Worm (Caenorhabditis elegans) whole organism, young adult: ENCODE measurements around the gene mcat-1.

Experiments used
- D2030.7 ChIP-seq: fragments of 200-800 bp; sonication (Bioruptor generic); IDR thresholded peaks from 2 replicates; pipeline ENCODE4 v1.3.6; 2022; ENCODE audit warnings: missing genetic modification reagents, missing genetic modification characterization, missing compliant biosample characterization
- hmg-1.2 ChIP-seq: fragments of 200-800 bp; sonication (Bioruptor generic); IDR thresholded peaks from 2 replicates; pipeline ENCODE4 v1.3.6; 2022; ENCODE audit warnings: missing genetic modification reagents, missing genetic modification characterization, missing compliant biosample characterization
- hmg-20 ChIP-seq: fragments of 200-800 bp; sonication (Bioruptor generic); IDR thresholded peaks from 2 replicates; pipeline ENCODE4 v1.3.6; 2022; ENCODE audit warnings: missing genetic modification reagents, missing genetic modification characterization, missing compliant biosample characterization
- zfh-2 ChIP-seq: fragments of 200-800 bp; sonication (Bioruptor generic); conservative IDR thresholded peaks from 2 replicates; pipeline ENCODE4 v1.3.6; 2022; ENCODE audit warnings: missing genetic modification reagents, missing genetic modification characterization, missing compliant biosample characterization

DNA sequence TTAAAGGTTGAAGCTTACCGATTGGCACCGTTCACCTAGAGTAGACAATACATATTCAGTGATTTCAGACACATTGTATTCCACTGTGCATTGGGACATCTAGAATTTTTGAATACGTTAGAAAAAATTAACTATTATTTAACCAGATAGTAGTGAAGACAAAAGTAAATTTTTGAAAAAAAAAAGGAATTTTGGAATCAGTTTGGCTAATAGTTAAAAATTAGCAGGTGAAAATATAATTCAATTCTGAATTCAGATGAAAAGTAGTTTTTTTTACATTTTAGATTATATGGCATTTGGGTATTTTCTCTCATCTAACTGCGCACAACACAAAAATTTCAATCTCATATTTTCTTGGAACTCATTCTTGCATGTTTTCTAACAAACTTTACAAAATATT is 33.6 kb upstream of the mcat-1 start, which contains the start of gene nmur-2:
- no peak for TF ChIP-seq hmg-1.2 (GFP tag; lab: Robert Waterston, UW)
- TF ChIP-seq D2030.7 (GFP tag; lab: Robert Waterston, UW), result no peak
- no peak for TF ChIP-seq zfh-2
- no peak for TF ChIP-seq hmg-20 (GFP tag; lab: Robert Waterston, UW)
